Worm (Caenorhabditis elegans): ENCODE data around the gene dnj-25.

DNA sequence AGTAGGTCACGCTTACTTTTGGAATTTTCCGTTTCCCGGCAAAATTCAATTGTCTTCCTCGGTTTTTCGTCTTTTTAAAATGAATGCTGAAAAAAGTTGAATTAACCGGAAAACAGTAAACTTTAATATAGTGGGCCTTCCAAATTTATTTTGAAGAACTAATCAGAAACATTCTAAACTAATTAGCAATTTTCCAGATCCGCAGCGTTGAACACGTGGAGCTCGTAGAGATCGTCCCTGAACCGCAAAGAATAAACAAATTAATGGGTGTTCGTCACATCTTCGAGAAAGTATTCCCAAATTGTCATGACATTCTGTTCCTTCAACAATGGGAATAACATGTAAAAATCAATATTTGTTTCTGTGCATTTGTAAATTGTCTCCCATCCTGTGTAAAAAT is 27.9 kb downstream of the dnj-25 start:
- no peak for TF ChIP-seq dao-5 (tag; optimal IDR thresholded peaks at IDR 0.05)
- TF ChIP-seq him-1 (tag; optimal IDR thresholded peaks at IDR 0.05), result no peak
- no peak for TF ChIP-seq W03F9.2 (tag; optimal IDR thresholded peaks at IDR 0.05)

All from whole organism, L4/young adult.